Fruit fly (Drosophila melanogaster): Measurements from ENCODE around the gene Hakai.
A peak's percentile ranks its signal among the peaks of the same experiment; 100 is the strongest.

Hakai gene

dm6 chr2L:19533247-19533646 is 49.0 kb downstream of the Hakai start, which contains the start of gene CG33116 (continued):
- TF ChIP-seq aop (GFP tag; IDR thresholded peaks at IDR 0.05) (no peak), Fer1 (GFP tag; optimal IDR thresholded peaks at IDR 0.05) (peak; percentile 83), z (GFP tag; IDR thresholded peaks at IDR 0.05) (no peak), gce (GFP tag; IDR thresholded peaks at IDR 0.05) (peak; percentile 27; the same call in 1 of the 3 replicates), inv (GFP tag; IDR thresholded peaks at IDR 0.05; ENCODE audit: partially characterized antibody) (peak; percentile 23; the same call in 1 of the 2 replicates), Med (GFP tag) (peak; percentile 98), vvl (GFP tag; IDR thresholded peaks at IDR 0.05) (peak; percentile 87), hbn (GFP tag; IDR thresholded peaks at IDR 0.05; ENCODE audit: partially characterized antibody) (peak; percentile 42; the same call in 1 of the 2 replicates), pita (GFP tag; optimal IDR thresholded peaks at IDR 0.05) (no peak), sisA (GFP tag; IDR thresholded peaks at IDR 0.05) (peak; percentile 63), CG9876 (GFP tag; optimal IDR thresholded peaks at IDR 0.05) (peak; percentile 69), D19A (tag; optimal IDR thresholded peaks at IDR 0.05) (peak; percentile 75), al (GFP tag; IDR thresholded peaks at IDR 0.05) (peak; percentile 51), NC2α (GFP tag; optimal IDR thresholded peaks at IDR 0.05) (peak; percentile 76), CG11085 (GFP tag; IDR thresholded peaks at IDR 0.05) (peak; percentile 71; the same call in 1 of the 2 replicates), CG6791 (GFP tag; IDR thresholded peaks at IDR 0.05; ENCODE audit: partially characterized antibody) (peak; percentile 42; the same call in 1 of the 3 replicates), CG7963 (GFP tag; IDR thresholded peaks at IDR 0.05; ENCODE audit: partially characterized antibody) (no peak), PHDP (tag; optimal IDR thresholded peaks at IDR 0.05) (peak; percentile 74), esg (GFP tag; conservative IDR thresholded peaks at IDR 0.05) (no peak), CG3407 (GFP tag; optimal IDR thresholded peaks at IDR 0.05) (peak; percentile 66), pan (optimal IDR thresholded peaks at IDR 0.05) (no peak), pan (GFP tag; optimal IDR thresholded peaks at IDR 0.05 in 1 of 2, IDR thresholded peaks at IDR 0.05 in 1 of 2) (peak in 1 of 2 experiments; percentile 80), kni (GFP tag; optimal IDR thresholded peaks at IDR 0.05) (peak; percentile 12), jing (GFP tag; optimal IDR thresholded peaks at IDR 0.05) (peak; percentile 56), E2f2 (GFP tag; IDR thresholded peaks at IDR 0.05) (peak; percentile 66), Kr (GFP tag; optimal IDR thresholded peaks at IDR 0.05) (no peak), Dek (tag; optimal IDR thresholded peaks at IDR 0.05) (peak; percentile 62), CG4820 (GFP tag; optimal IDR thresholded peaks at IDR 0.05) (peak; percentile 75), exex (tag; optimal IDR thresholded peaks at IDR 0.05) (peak; percentile 26), Dip3 (GFP tag; optimal IDR thresholded peaks at IDR 0.05) (peak; percentile 85), abd-A (tag; optimal IDR thresholded peaks at IDR 0.05) (no peak), CG2120 (GFP tag; optimal IDR thresholded peaks at IDR 0.05) (peak; percentile 91), stwl (tag; optimal IDR thresholded peaks at IDR 0.05) (peak; percentile 85), Vsx1 (GFP tag; optimal IDR thresholded peaks at IDR 0.05) (peak; percentile 38), Hey (tag; optimal IDR thresholded peaks at IDR 0.05) (peak; percentile 60), lbe (GFP tag; optimal IDR thresholded peaks at IDR 0.05) (peak; percentile 86), ewg (GFP tag; optimal IDR thresholded peaks at IDR 0.05) (peak; percentile 67), Hr51 (GFP tag; optimal IDR thresholded peaks at IDR 0.05) (peak; percentile 75 to 76), tx (GFP tag; optimal IDR thresholded peaks at IDR 0.05) (peak; percentile 79), Dbx (GFP tag; IDR thresholded peaks at IDR 0.05) (peak; percentile 77; the same call in 2 of the 3 replicates), H2.0 (GFP tag; IDR thresholded peaks at IDR 0.05) (peak; percentile 79), chif (GFP tag; optimal IDR thresholded peaks at IDR 0.05) (peak; percentile 80 to 81), CG15011 (GFP tag; optimal IDR thresholded peaks at IDR 0.05) (peak; percentile 48), HLH3B (GFP tag; IDR thresholded peaks at IDR 0.05) (peak; percentile 76), Trl (optimal IDR thresholded peaks at IDR 0.05) (no peak), Trl (GFP tag; optimal IDR thresholded peaks at IDR 0.05) (peak; percentile 88), sna (GFP tag; IDR thresholded peaks at IDR 0.05; ENCODE audit: partially characterized antibody) (no peak), CG17912 (GFP tag; optimal IDR thresholded peaks at IDR 0.05) (peak; percentile 56), CG3163 (GFP tag; optimal IDR thresholded peaks at IDR 0.05) (peak; percentile 72), sug (tag; optimal IDR thresholded peaks at IDR 0.05) (peak; percentile 60)

All from whole organism, embryonic.